Worm (Caenorhabditis elegans) whole organism, L1 larva: ENCODE measurements around the gene D1025.1.

ENCODE experiments used
- C04F5.9 ChIP-seq: sonication (generic microtip); optimal IDR thresholded peaks from 2 replicates; lab custom pipeline; 2016; ENCODE audit warnings: missing genetic modification characterization, missing compliant biosample characterization
- C16A3.4 ChIP-seq: fragments of 150-350 bp; optimal IDR thresholded peaks from 2 replicates; lab custom pipeline; 2014; ENCODE audit warnings: missing biosample characterization, missing genetic modification characterization
- F16B12.6 ChIP-seq: fragments of 150-350 bp; optimal IDR thresholded peaks from 2 replicates; lab custom pipeline; 2014; ENCODE audit warnings: missing biosample characterization, missing genetic modification characterization
- aly-2 ChIP-seq: fragments of 150-350 bp; optimal IDR thresholded peaks from 2 replicates; lab custom pipeline; 2014; ENCODE audit warnings: missing biosample characterization, missing genetic modification characterization
- ama-1 ChIP-seq: fragments of 150-350 bp; optimal IDR thresholded peaks from 2 replicates; lab custom pipeline; 2014
- blmp-1 ChIP-seq: fragments of 150-350 bp; optimal IDR thresholded peaks from 2 replicates; lab custom pipeline; 2014; ENCODE audit warnings: missing biosample characterization, missing genetic modification characterization
- ceh-90 ChIP-seq: sonication (generic microtip); optimal IDR thresholded peaks from 2 replicates; lab custom pipeline; 2016; ENCODE audit warnings: missing genetic modification characterization, missing compliant biosample characterization
- ces-1 ChIP-seq: fragments of 150-350 bp; optimal IDR thresholded peaks from 2 replicates; lab custom pipeline; 2014; ENCODE audit warnings: missing biosample characterization, missing genetic modification reagents, missing genetic modification characterization
- dpl-1 ChIP-seq, 3 experiments: fragments of 150-350 bp in 2 of 3; sonication (generic microtip) in 1 of 3; optimal IDR thresholded peaks; 2 replicates each; lab custom pipeline; 2014 to 2017; ENCODE audit warnings: missing biosample characterization in 3 of 3, missing genetic modification characterization in 3 of 3, missing genetic modification reagents in 3 of 3
- dsc-1 ChIP-seq: sonication (generic microtip); optimal IDR thresholded peaks from 2 replicates; lab custom pipeline; 2016; ENCODE audit warnings: mild to moderate bottlenecking, missing genetic modification characterization, missing compliant biosample characterization
- efl-3 ChIP-seq: fragments of 200-800 bp; sonication (Bioruptor generic); optimal IDR thresholded peaks from 2 replicates; lab custom pipeline; 2018; ENCODE audit warnings: mild to moderate bottlenecking, missing genetic modification characterization, missing compliant biosample characterization
- egl-13 ChIP-seq: sonication (generic microtip); optimal IDR thresholded peaks from 2 replicates; lab custom pipeline; 2016; ENCODE audit warnings: missing genotype, missing genetic modification reagents, missing genetic modification characterization, missing compliant biosample characterization
- egl-27 ChIP-seq, 2 experiments: fragments of 150-350 bp in 1 of 2; sonication (generic microtip); optimal IDR thresholded peaks; 3 replicates each; lab custom pipeline; 2017 to 2018; ENCODE audit warnings: missing biosample characterization in 2 of 2, missing genetic modification characterization in 2 of 2, missing genetic modification reagents in 2 of 2
- ets-5 ChIP-seq: fragments of 200-800 bp; sonication (Bioruptor generic); IDR thresholded peaks from 2 replicates; pipeline ENCODE4 v1.3.6; 2022; ENCODE audit warnings: missing genetic modification characterization, missing compliant biosample characterization
- fkh-4 ChIP-seq: sonication (generic microtip); optimal IDR thresholded peaks from 2 replicates; lab custom pipeline; 2016; ENCODE audit warnings: missing compliant biosample characterization, missing genetic modification characterization, borderline replicate concordance
- fkh-8 ChIP-seq: sonication (generic microtip); optimal IDR thresholded peaks from 2 replicates; lab custom pipeline; 2016; ENCODE audit warnings: mild to moderate bottlenecking, missing genetic modification characterization, missing compliant biosample characterization
- hlh-17 ChIP-seq: fragments of 200-800 bp; sonication (Bioruptor generic); optimal IDR thresholded peaks from 2 replicates; lab custom pipeline; 2018; ENCODE audit warnings: missing genetic modification characterization, mild to moderate bottlenecking, missing compliant biosample characterization, moderate library complexity, borderline replicate concordance
- hlh-4 ChIP-seq: sonication (generic microtip); optimal IDR thresholded peaks from 2 replicates; lab custom pipeline; 2016; ENCODE audit warnings: mild to moderate bottlenecking, missing genetic modification characterization, missing compliant biosample characterization
- irx-1 ChIP-seq: sonication (generic microtip); optimal IDR thresholded peaks from 2 replicates; lab custom pipeline; 2016; ENCODE audit warnings: missing genetic modification characterization, missing compliant biosample characterization
- jun-1 ChIP-seq: fragments of 150-350 bp; optimal IDR thresholded peaks from 2 replicates; lab custom pipeline; 2014; ENCODE audit warnings: missing biosample characterization, missing genetic modification reagents, missing genetic modification characterization
- lin-13 ChIP-seq: fragments of 150-350 bp; optimal IDR thresholded peaks from 2 replicates; lab custom pipeline; 2014; ENCODE audit warnings: missing biosample characterization, missing genetic modification reagents, missing genetic modification characterization
- lin-14 ChIP-seq: fragments of 200-800 bp; sonication (Bioruptor generic); optimal IDR thresholded peaks from 2 replicates; lab custom pipeline; 2018; ENCODE audit warnings: mild to moderate bottlenecking, missing genetic modification characterization, moderate library complexity, missing compliant biosample characterization
- lin-39 ChIP-seq: fragments of 150-350 bp; optimal IDR thresholded peaks from 2 replicates; lab custom pipeline; 2014; ENCODE audit warnings: missing biosample characterization, missing genetic modification reagents, missing genetic modification characterization
- lsy-2 ChIP-seq, 2 experiments: fragments of 150-350 bp; optimal IDR thresholded peaks; 2 replicates each; lab custom pipeline; 2014; ENCODE audit warnings: missing biosample characterization in 2 of 2, missing genetic modification characterization in 2 of 2
- mab-9 ChIP-seq: fragments of 200-800 bp; sonication (Bioruptor generic); IDR thresholded peaks from 2 replicates; pipeline ENCODE4 v1.3.6; 2022; ENCODE audit warnings: missing genetic modification reagents, missing genetic modification characterization, missing compliant biosample characterization
- mdl-1 ChIP-seq, 2 experiments: fragments of 150-350 bp; optimal IDR thresholded peaks; 2 replicates each; lab custom pipeline; 2014 to 2017; ENCODE audit warnings: missing biosample characterization in 2 of 2, missing genetic modification characterization in 2 of 2, inconsistent platforms in 1 of 2
- mef-2 ChIP-seq: fragments of 150-350 bp; optimal IDR thresholded peaks from 2 replicates; lab custom pipeline; 2014; ENCODE audit warnings: missing biosample characterization, missing genetic modification characterization
- mep-1 ChIP-seq: fragments of 150-350 bp; optimal IDR thresholded peaks from 2 replicates; lab custom pipeline; 2014; ENCODE audit warnings: missing biosample characterization, missing genetic modification characterization
- nhr-237 ChIP-seq: fragments of 150-350 bp; optimal IDR thresholded peaks from 2 replicates; lab custom pipeline; 2014; ENCODE audit warnings: missing biosample characterization, missing genetic modification characterization
- nhr-47 ChIP-seq: sonication (generic microtip); optimal IDR thresholded peaks from 2 replicates; lab custom pipeline; 2016; ENCODE audit warnings: mild to moderate bottlenecking, missing genetic modification characterization, moderate library complexity, missing compliant biosample characterization
- nhr-71 ChIP-seq: sonication (generic microtip); optimal IDR thresholded peaks from 2 replicates; lab custom pipeline; 2016; ENCODE audit warnings: mild to moderate bottlenecking, missing genetic modification characterization, moderate library complexity, missing compliant biosample characterization
- nhr-76 ChIP-seq: sonication (generic microtip); optimal IDR thresholded peaks from 2 replicates; lab custom pipeline; 2017; ENCODE audit warnings: missing biosample characterization, missing genetic modification characterization
- nhr-77 ChIP-seq: fragments of 150-350 bp; optimal IDR thresholded peaks from 2 replicates; lab custom pipeline; 2014; ENCODE audit warnings: missing biosample characterization, missing genetic modification characterization
- nhr-85 ChIP-seq: sonication (generic microtip); peaks from one replicate; lab custom pipeline; 2016; ENCODE audit warnings: missing genetic modification characterization, inconsistent platforms, missing compliant biosample characterization
- pax-3 ChIP-seq: fragments of 200-800 bp; sonication (Bioruptor generic); optimal IDR thresholded peaks from 2 replicates; lab custom pipeline; 2018; ENCODE audit warnings: mild to moderate bottlenecking, missing genetic modification characterization, moderate library complexity, missing compliant biosample characterization
- rnt-1 ChIP-seq: sonication (generic microtip); optimal IDR thresholded peaks from 2 replicates; lab custom pipeline; 2016; ENCODE audit warnings: mild to moderate bottlenecking, missing genetic modification characterization, moderate library complexity, missing compliant biosample characterization
- snpc-4 ChIP-seq: fragments of 150-350 bp; optimal IDR thresholded peaks from 2 replicates; lab custom pipeline; 2014; ENCODE audit warnings: missing biosample characterization, missing genetic modification characterization
- snu-23 ChIP-seq: sonication (generic microtip); optimal IDR thresholded peaks from 2 replicates; lab custom pipeline; 2016; ENCODE audit warnings: missing genetic modification characterization, missing compliant biosample characterization
- sptf-1 ChIP-seq: fragments of 150-350 bp; optimal IDR thresholded peaks from 2 replicates; lab custom pipeline; 2014; ENCODE audit warnings: missing biosample characterization, missing genetic modification characterization
- swsn-7 ChIP-seq: sonication (generic microtip); optimal IDR thresholded peaks from 2 replicates; lab custom pipeline; 2016; ENCODE audit warnings: missing genetic modification characterization, missing compliant biosample characterization
- tbx-2 ChIP-seq: sonication (generic microtip); optimal IDR thresholded peaks from 2 replicates; lab custom pipeline; 2016; ENCODE audit warnings: missing genetic modification characterization, missing compliant biosample characterization
- unc-130 ChIP-seq: fragments of 150-350 bp; optimal IDR thresholded peaks from 2 replicates; lab custom pipeline; 2017; ENCODE audit warnings: missing biosample characterization, missing genetic modification characterization, inconsistent platforms
- unc-98 ChIP-seq: fragments of 200-800 bp; sonication (Bioruptor generic); IDR thresholded peaks from 2 replicates; pipeline ENCODE4 v1.3.6; 2022; ENCODE audit warnings: missing genetic modification characterization, missing compliant biosample characterization
- zip-4 ChIP-seq: fragments of 200-800 bp; sonication (Bioruptor generic); optimal IDR thresholded peaks from 2 replicates; lab custom pipeline; 2018; ENCODE audit warnings: mild to moderate bottlenecking, missing genetic modification characterization, moderate library complexity, missing compliant biosample characterization

The D1025.1 gene

ce11 chrX:14481637-14482036, 38.9 kb upstream of the D1025.1 start:
- TF ChIP-seq sptf-1 (no peak), fkh-8 (tag; lab: Kevin White, UChicago) (no peak), hlh-4 (no peak), snpc-4 (tag; lab: Kevin White, UChicago) (peak; percentile 77)

ce11 chrX:14484827-14485226, 35.7 kb upstream of the D1025.1 start, which contains the start of gene M163.8:
M163.8 (plus strand) TSS chrX:14485127.
- TF ChIP-seq ceh-90 (tag; lab: Kevin White, UChicago), result no peak
- TF ChIP-seq nhr-85, result peak; percentile 21
- TF ChIP-seq snu-23, result no peak

- TF ChIP-seq nhr-237 (no peak), blmp-1 (peak; percentile 16)
These were observed 34.1 kb upstream of the D1025.1 start for ce11 chrX:14486503-14486902.

- TF ChIP-seq nhr-71, result peak; percentile 31
- TF ChIP-seq efl-3 (GFP tag; lab: Kevin White, UChicago), result peak; percentile 46
- peak; percentile 30 for TF ChIP-seq mep-1
- peak; percentile 51 for TF ChIP-seq irx-1 (tag; lab: Kevin White, UChicago)
- no peak for TF ChIP-seq mdl-1 (tag; optimal IDR thresholded peaks at IDR 0.05; lab: Kevin White, UChicago)
- TF ChIP-seq tbx-2 (tag; lab: Kevin White, UChicago), result peak; percentile 2
- TF ChIP-seq nhr-85, result peak; percentile 89
- TF ChIP-seq lin-39 (tag; lab: Kevin White, UChicago), result peak; percentile 61
- TF ChIP-seq lsy-2 (tag; optimal IDR thresholded peaks at IDR 0.05; lab: Kevin White, UChicago), result no peak
- TF ChIP-seq lin-14 (GFP tag; lab: Kevin White, UChicago), result peak; percentile 34
- TF ChIP-seq lin-13, result no peak
- TF ChIP-seq rnt-1 (tag; lab: Kevin White, UChicago), result no peak
These were observed 33.2 kb upstream of the D1025.1 start for ce11 chrX:14487333-14487732.

ce11 chrX:14487832-14488231, 32.7 kb upstream of the D1025.1 start:
- TF ChIP-seq dpl-1 (GFP tag; optimal IDR thresholded peaks at IDR 0.05; lab: Kevin White, UChicago), result no peak
- no peak for TF ChIP-seq unc-130
- TF ChIP-seq unc-98 (GFP tag; lab: Robert Waterston, UW), result no peak
- TF ChIP-seq mep-1, result no peak
- TF ChIP-seq zip-4 (GFP tag; lab: Kevin White, UChicago), result no peak
- TF ChIP-seq snu-23, result no peak
- no peak for TF ChIP-seq ets-5 (GFP tag; lab: Robert Waterston, UW)
- no peak for TF ChIP-seq aly-2 (tag; lab: Kevin White, UChicago)
- TF ChIP-seq nhr-76 (tag; lab: Kevin White, UChicago), result no peak
- no peak for TF ChIP-seq snpc-4 (tag; lab: Kevin White, UChicago)

ce11 chrX:14489945-14490344, 30.6 kb upstream of the D1025.1 start, which contains the start of gene his-24:
his-24 (plus strand) TSS chrX:14490094.
- TF ChIP-seq F16B12.6 (tag; lab: Kevin White, UChicago), result peak; percentile 28
- TF ChIP-seq mef-2 (tag; lab: Kevin White, UChicago), result no peak
- peak; percentile 80 for TF ChIP-seq C16A3.4
- peak; percentile 72 for TF ChIP-seq fkh-8 (tag; lab: Kevin White, UChicago)
- peak; percentile 58 for TF ChIP-seq dsc-1
- no peak for TF ChIP-seq hlh-17 (GFP tag; lab: Kevin White, UChicago)
- no peak for TF ChIP-seq aly-2 (tag; lab: Kevin White, UChicago)
- TF ChIP-seq nhr-76 (tag; lab: Kevin White, UChicago), result no peak
- no peak for TF ChIP-seq ceh-90 (tag; lab: Kevin White, UChicago)
- peak; percentile 52 for TF ChIP-seq lin-13
- TF ChIP-seq egl-13 (tag; lab: Kevin White, UChicago), result no peak
- no peak for TF ChIP-seq egl-27 (tag; optimal IDR thresholded peaks at IDR 0.05; lab: Kevin White, UChicago)
- TF ChIP-seq fkh-4, result no peak
- TF ChIP-seq mdl-1 (tag; optimal IDR thresholded peaks at IDR 0.05; lab: Kevin White, UChicago), result peak in 1 of 2 experiments; percentile 46
- peak; percentile 87 for TF ChIP-seq nhr-47 (tag; lab: Kevin White, UChicago)
- peak; percentile 18 for TF ChIP-seq pax-3
- peak; percentile 55 for TF ChIP-seq nhr-77 (tag; lab: Kevin White, UChicago)
- peak; percentile 83 for TF ChIP-seq jun-1 (tag; lab: Kevin White, UChicago)
- TF ChIP-seq rnt-1 (tag; lab: Kevin White, UChicago), result peak; percentile 75
- no peak for TF ChIP-seq ces-1 (GFP tag; lab: Kevin White, UChicago)
- peak; percentile 97 for TF ChIP-seq swsn-7 (tag; lab: Kevin White, UChicago)
- peak; percentile 33 for TF ChIP-seq C04F5.9 (tag; lab: Kevin White, UChicago)
- TF ChIP-seq ama-1 (lab: Kevin White, UChicago), result peak; percentile 74
- TF ChIP-seq mab-9, result peak; percentile 65
